Worm (Caenorhabditis elegans): ENCODE data around the gene nlp-47.

- no peak for TF ChIP-seq aly-2 (tag; optimal IDR thresholded peaks at IDR 0.05)
- TF ChIP-seq unc-39 (tag; optimal IDR thresholded peaks at IDR 0.05) = no peak
These were observed 43.9 kb downstream of the nlp-47 start for ce11 chrIV:5334518-5334917.

Data from whole organism, L3 larva.